Fruit fly (Drosophila melanogaster) whole organism, embryonic: ENCODE data around the gene CG9133.

ENCODE experiments used
- Atf3 ChIP-seq: fragments of 200-800 bp; sonication (Bioruptor generic); optimal IDR thresholded peaks from 3 replicates; lab custom pipeline; 2016; ENCODE audit warnings: missing biosample characterization, missing genetic modification characterization
- CG10267 ChIP-seq: fragments of 200-800 bp; sonication (Bioruptor generic); optimal IDR thresholded peaks from 2 replicates; lab custom pipeline; 2018; ENCODE audit warnings: missing biosample characterization, mild to moderate bottlenecking, missing genetic modification characterization, moderate library complexity
- CG10431 ChIP-seq: fragments of 200-800 bp; sonication (Bioruptor generic); optimal IDR thresholded peaks from 3 replicates; lab custom pipeline; 2018; ENCODE audit warnings: missing biosample characterization, mild to moderate bottlenecking, missing genetic modification characterization
- CG10654 ChIP-seq: fragments of 200-800 bp; sonication (Bioruptor generic); optimal IDR thresholded peaks from 2 replicates; lab custom pipeline; 2016; ENCODE audit warnings: missing biosample characterization, missing genetic modification characterization
- CG12071 ChIP-seq: fragments of 200-800 bp; sonication (Bioruptor generic); optimal IDR thresholded peaks from 3 replicates; lab custom pipeline; 2018; ENCODE audit warnings: missing biosample characterization, mild to moderate bottlenecking, missing genetic modification characterization
- CG14710 ChIP-seq: fragments of 200-800 bp; sonication (Bioruptor generic); optimal IDR thresholded peaks from 3 replicates; lab custom pipeline; 2019; ENCODE audit warnings: missing biosample characterization, mild to moderate bottlenecking, missing genetic modification characterization, moderate library complexity
- CG15011 ChIP-seq: fragments of 200-800 bp; sonication (Bioruptor generic); optimal IDR thresholded peaks from 3 replicates; lab custom pipeline; 2018; ENCODE audit warnings: missing biosample characterization, mild to moderate bottlenecking, missing genetic modification characterization
- CG17186 ChIP-seq: fragments of 200-800 bp; sonication (Bioruptor generic); optimal IDR thresholded peaks from 3 replicates; lab custom pipeline; 2017; ENCODE audit warnings: missing biosample characterization, missing genetic modification reagents, missing genetic modification characterization
- CG17359 ChIP-seq: fragments of 200-800 bp; sonication (Bioruptor generic); optimal IDR thresholded peaks from 3 replicates; lab custom pipeline; 2018; ENCODE audit warnings: missing biosample characterization, mild to moderate bottlenecking, missing genetic modification characterization, moderate library complexity
- CG17385 ChIP-seq: fragments of 200-800 bp; sonication (Bioruptor generic); optimal IDR thresholded peaks from 3 replicates; lab custom pipeline; 2018; ENCODE audit warnings: missing biosample characterization, mild to moderate bottlenecking, missing genetic modification characterization
- CG17912 ChIP-seq: fragments of 200-800 bp; sonication (Bioruptor generic); optimal IDR thresholded peaks from 2 replicates; lab custom pipeline; 2018; ENCODE audit warnings: missing biosample characterization, mild to moderate bottlenecking, missing genetic modification characterization
- CG18011 ChIP-seq: fragments of 200-800 bp; sonication (Bioruptor generic); optimal IDR thresholded peaks from 2 replicates; lab custom pipeline; 2017; ENCODE audit warnings: missing biosample characterization, missing genetic modification characterization, mild to moderate bottlenecking, moderate library complexity, missing genotype
- CG18619 ChIP-seq: fragments of 200-800 bp; sonication (Bioruptor generic); optimal IDR thresholded peaks from 3 replicates; lab custom pipeline; 2017; ENCODE audit warnings: missing biosample characterization, mild to moderate bottlenecking, missing genetic modification characterization
- CG2875 ChIP-seq: fragments of 200-800 bp; sonication (Bioruptor generic); optimal IDR thresholded peaks from 2 replicates; lab custom pipeline; 2017; ENCODE audit warnings: missing biosample characterization, mild to moderate bottlenecking, missing genetic modification characterization, missing genetic modification reagents
- CG3065 ChIP-seq: fragments of 200-800 bp; sonication (Bioruptor generic); optimal IDR thresholded peaks from 2 replicates; lab custom pipeline; 2016; ENCODE audit warnings: missing biosample characterization, missing genetic modification characterization
- CG32767 ChIP-seq: fragments of 200-800 bp; sonication (Bioruptor generic); IDR thresholded peaks from 2 replicates; pipeline ENCODE4 v1.3.6; 2022; ENCODE audit warnings: missing biosample characterization, missing genetic modification characterization
- CG3995 ChIP-seq: fragments of 200-800 bp; sonication (Bioruptor generic); optimal IDR thresholded peaks from 3 replicates; lab custom pipeline; 2016; ENCODE audit warnings: missing biosample characterization, missing genetic modification characterization
- CG4404 ChIP-seq: fragments of 200-800 bp; sonication (Bioruptor generic); IDR thresholded peaks from 2 replicates; pipeline ENCODE4 v1.3.6; 2022; ENCODE audit warnings: missing biosample characterization, missing genetic modification characterization
- CG5180 ChIP-seq: fragments of 200-800 bp; sonication (Bioruptor generic); optimal IDR thresholded peaks from 3 replicates; lab custom pipeline; 2017; ENCODE audit warnings: missing biosample characterization, missing genetic modification characterization, mild to moderate bottlenecking, moderate library complexity, missing genetic modification reagents
- CG6654 ChIP-seq: fragments of 200-800 bp; sonication (Bioruptor generic); optimal IDR thresholded peaks from 2 replicates; lab custom pipeline; 2017; ENCODE audit warnings: missing biosample characterization, mild to moderate bottlenecking, missing genetic modification characterization
- CG9797 ChIP-seq: fragments of 200-800 bp; sonication (Bioruptor generic); optimal IDR thresholded peaks from 3 replicates; lab custom pipeline; 2018; ENCODE audit warnings: missing biosample characterization, mild to moderate bottlenecking, missing genetic modification characterization
- CkIIα-i1 ChIP-seq: fragments of 200-800 bp; sonication (Bioruptor generic); IDR thresholded peaks from 2 replicates; pipeline ENCODE4 v1.3.6; 2022; ENCODE audit warnings: missing biosample characterization, missing genetic modification characterization
- Doc2 ChIP-seq: fragments of 200-800 bp; sonication (Bioruptor generic); IDR thresholded peaks from 2 replicates; pipeline ENCODE4 v1.3.6; 2022; ENCODE audit warnings: missing biosample characterization, missing genetic modification characterization
- E2f1 ChIP-seq: fragments of 200-800 bp; sonication (Bioruptor generic); IDR thresholded peaks from 2 replicates; pipeline ENCODE4 v1.3.6; 2022; ENCODE audit warnings: missing biosample characterization, missing genetic modification characterization
- HLHmδ ChIP-seq: fragments of 200-800 bp; sonication (Bioruptor generic); optimal IDR thresholded peaks from 2 replicates; lab custom pipeline; 2018; ENCODE audit warnings: missing biosample characterization, mild to moderate bottlenecking, missing genetic modification characterization, moderate library complexity
- Lim3 ChIP-seq: fragments of 200-800 bp; sonication (Bioruptor generic); IDR thresholded peaks from 2 replicates; pipeline ENCODE4 v1.3.6; 2022; ENCODE audit warnings: missing biosample characterization, missing genetic modification characterization
- Mrtf ChIP-seq: fragments of 200-800 bp; sonication (Bioruptor generic); IDR thresholded peaks from 3 replicates; pipeline ENCODE4 v1.3.6; 2022; ENCODE audit warnings: missing biosample characterization, missing genetic modification characterization
- Oli ChIP-seq: fragments of 200-800 bp; sonication (Bioruptor generic); optimal IDR thresholded peaks from 2 replicates; lab custom pipeline; 2018; ENCODE audit warnings: missing biosample characterization, mild to moderate bottlenecking, missing genetic modification characterization, moderate library complexity
- Ravus ChIP-seq: fragments of 200-800 bp; sonication (Bioruptor generic); IDR thresholded peaks from 2 replicates; pipeline ENCODE4 v1.3.6; 2022; ENCODE audit warnings: missing biosample characterization, missing genetic modification characterization
- Six4 ChIP-seq: fragments of 200-800 bp; sonication (Bioruptor generic); optimal IDR thresholded peaks from 2 replicates; lab custom pipeline; 2016; ENCODE audit warnings: missing biosample characterization, missing genetic modification characterization
- Stat92E ChIP-seq, 3 experiments: fragments of >200 bp in 2 of 3; fragments of 200-800 bp in 1 of 3; sonication (Bioruptor generic) in 1 of 3; optimal IDR thresholded peaks; 2 replicates each; lab custom pipeline; 2017 to 2019; ENCODE audit warnings: missing biosample characterization in 3 of 3, missing genetic modification characterization in 3 of 3, mild to moderate bottlenecking in 1 of 3, moderate library complexity in 1 of 3
- abd-A ChIP-seq: fragments of 200-800 bp; sonication (Bioruptor generic); optimal IDR thresholded peaks from 3 replicates; lab custom pipeline; 2019; ENCODE audit warnings: missing biosample characterization, mild to moderate bottlenecking, missing genetic modification characterization, moderate library complexity
- bsh ChIP-seq, 2 experiments: fragments of 200-800 bp; sonication (Bioruptor generic); optimal IDR thresholded peaks; 2 replicates each; lab custom pipeline; 2017 to 2018; ENCODE audit warnings: mild to moderate bottlenecking in 2 of 2, missing biosample characterization in 2 of 2, missing genetic modification characterization in 2 of 2, moderate library complexity in 1 of 2
- ci ChIP-seq: fragments of 200-800 bp; sonication (Bioruptor generic); IDR thresholded peaks from 3 replicates; pipeline ENCODE4 v1.3.6; 2022; ENCODE audit warnings: missing biosample characterization, missing genetic modification characterization
- crol ChIP-seq: fragments of 200-800 bp; sonication (Bioruptor generic); IDR thresholded peaks from 2 replicates; pipeline ENCODE4 v1.3.6; 2022; ENCODE audit warnings: missing biosample characterization, missing genetic modification characterization
- gt ChIP-seq: fragments of 200-800 bp; sonication (Bioruptor generic); IDR thresholded peaks from 2 replicates; pipeline ENCODE4 v1.3.6; 2022; ENCODE audit warnings: missing biosample characterization, missing genetic modification characterization
- her ChIP-seq: fragments of 200-800 bp; sonication (Bioruptor generic); optimal IDR thresholded peaks from 2 replicates; lab custom pipeline; 2016; ENCODE audit warnings: missing biosample characterization, missing genetic modification characterization
- jing ChIP-seq: fragments of 200-800 bp; sonication (Bioruptor generic); optimal IDR thresholded peaks from 2 replicates; lab custom pipeline; 2018; ENCODE audit warnings: missing biosample characterization, mild to moderate bottlenecking, missing genetic modification characterization
- klu ChIP-seq: fragments of 200-800 bp; sonication (Bioruptor generic); IDR thresholded peaks from 2 replicates; pipeline ENCODE4 v1.3.6; 2022; ENCODE audit warnings: missing biosample characterization, missing genetic modification characterization
- odd ChIP-seq: fragments of 200-800 bp; sonication (Bioruptor generic); optimal IDR thresholded peaks from 2 replicates; lab custom pipeline; 2017; ENCODE audit warnings: missing biosample characterization, mild to moderate bottlenecking, missing genetic modification characterization
- otp ChIP-seq: fragments of 200-800 bp; sonication (Bioruptor generic); IDR thresholded peaks from 3 replicates; pipeline ENCODE4, ENCODE4 v1.3.6; 2022; ENCODE audit warnings: missing biosample characterization, missing genetic modification characterization
- pan ChIP-seq, 4 experiments: fragments of >200 bp in 3 of 4; fragments of 200-800 bp in 1 of 4; sonication (Bioruptor generic) in 1 of 4; optimal IDR thresholded peaks in 3 of 4; IDR thresholded peaks in 1 of 4; 2 replicates each; pipeline versions ENCODE4 v1.3.6 to Lab custom; 2017 to 2022; ENCODE audit warnings: missing biosample characterization in 2 of 4, missing genetic modification characterization in 2 of 4, mixed read lengths in 1 of 4
- psq ChIP-seq: fragments of 200-800 bp; sonication (Bioruptor generic); optimal IDR thresholded peaks from 2 replicates; lab custom pipeline; 2017; ENCODE audit warnings: missing biosample characterization, missing genetic modification characterization
- ro ChIP-seq: fragments of 200-800 bp; sonication (Bioruptor generic); IDR thresholded peaks from 2 replicates; pipeline ENCODE4 v1.3.6; 2022; ENCODE audit warnings: missing biosample characterization, missing genetic modification characterization
- sens-2 ChIP-seq: fragments of 200-800 bp; sonication (Bioruptor generic); IDR thresholded peaks from 2 replicates; pipeline ENCODE4 v1.3.6; 2022; ENCODE audit warnings: missing biosample characterization, missing genetic modification characterization
- sisA ChIP-seq: fragments of 200-800 bp; sonication (Bioruptor generic); IDR thresholded peaks from 2 replicates; pipeline ENCODE4 v1.3.6; 2022; ENCODE audit warnings: missing biosample characterization, missing genetic modification characterization
- slou ChIP-seq: fragments of 200-800 bp; sonication (Bioruptor generic); optimal IDR thresholded peaks from 3 replicates; lab custom pipeline; 2016; ENCODE audit warnings: missing biosample characterization, missing genetic modification characterization
- sob ChIP-seq: fragments of 200-800 bp; sonication (Bioruptor generic); IDR thresholded peaks from 2 replicates; pipeline ENCODE4 v1.3.6; 2022; ENCODE audit warnings: missing biosample characterization, missing genetic modification characterization
- zf30C ChIP-seq: fragments of 200-800 bp; sonication (Bioruptor generic); optimal IDR thresholded peaks from 3 replicates; lab custom pipeline; 2018; ENCODE audit warnings: missing biosample characterization, mild to moderate bottlenecking, missing genetic modification characterization

CG9133 gene

dm6 chr3L:1300076-1300635 lies 48.3 kb downstream of the CG9133 start (continued):
- TF ChIP-seq CG3065 (GFP tag; lab: Kevin White, UChicago): peak; percentile 29
- TF ChIP-seq sisA: peak; percentile 62
- TF ChIP-seq HLHmδ (GFP tag; lab: Kevin White, UChicago): no peak
- no peak for TF ChIP-seq CG3995
- TF ChIP-seq Atf3 (GFP tag; lab: Kevin White, UChicago): no peak
- TF ChIP-seq sob: peak; percentile 76
- peak; percentile 92 for TF ChIP-seq CG14710 (tag; lab: Kevin White, UChicago)
- no peak for TF ChIP-seq Lim3 (GFP tag; lab: Robert Waterston, UW)
- TF ChIP-seq CG6654 (GFP tag; lab: Kevin White, UChicago): peak; percentile 46
- TF ChIP-seq bsh (GFP tag; optimal IDR thresholded peaks at IDR 0.05; lab: Kevin White, UChicago): peak in 1 of 2 experiments; percentile 91
- TF ChIP-seq zf30C (GFP tag; lab: Kevin White, UChicago): peak; percentile 97
- peak; percentile 85 for TF ChIP-seq crol (GFP tag; lab: Robert Waterston, UW)
- peak; percentile 79 for TF ChIP-seq CG17385 (GFP tag; lab: Kevin White, UChicago)
- peak; percentile 28 for TF ChIP-seq CG18011 (GFP tag; lab: Kevin White, UChicago)
- no peak for TF ChIP-seq pan (optimal IDR thresholded peaks at IDR 0.05; lab: Kevin White, UChicago)
- TF ChIP-seq pan (GFP tag; optimal IDR thresholded peaks at IDR 0.05 in 1 of 2, IDR thresholded peaks at IDR 0.05 in 1 of 2): peak in 1 of 2 experiments; percentile 82
- no peak; the same call in none of the 2 replicates for TF ChIP-seq sens-2 (GFP tag; lab: Robert Waterston, UW)
- no peak for TF ChIP-seq abd-A (tag; lab: Kevin White, UChicago)
- TF ChIP-seq ro (GFP tag; lab: Robert Waterston, UW): peak; percentile 61; the same call in 1 of the 2 replicates
- peak; percentile 72 for TF ChIP-seq CG18619
- TF ChIP-seq Stat92E (GFP tag; optimal IDR thresholded peaks at IDR 0.05; lab: Kevin White, UChicago): peak in 1 of 3 experiments; percentile 37
- peak; percentile 79 for TF ChIP-seq CG15011 (GFP tag; lab: Kevin White, UChicago)
- TF ChIP-seq CkIIα-i1 (GFP tag; lab: Robert Waterston, UW): no peak
- no peak for TF ChIP-seq jing (GFP tag; lab: Kevin White, UChicago)
- TF ChIP-seq Ravus (GFP tag; lab: Robert Waterston, UW): peak; percentile 13; the same call in 1 of the 2 replicates
- peak; percentile 27; the same call in 1 of the 2 replicates for TF ChIP-seq klu
- peak; percentile 70; the same call in 1 of the 3 replicates for TF ChIP-seq Mrtf
- TF ChIP-seq ci (GFP tag; lab: Robert Waterston, UW): peak; percentile 90
- peak; percentile 69; the same call in 2 of the 3 replicates for TF ChIP-seq otp (GFP tag; lab: Robert Waterston, UW)
- peak; percentile 23 for TF ChIP-seq her (GFP tag; lab: Kevin White, UChicago)
- no peak for TF ChIP-seq CG32767 (GFP tag; lab: Robert Waterston, UW)
- no peak for TF ChIP-seq CG12071 (GFP tag; lab: Kevin White, UChicago)
- peak; percentile 70 for TF ChIP-seq CG10431 (GFP tag; lab: Kevin White, UChicago)
- no peak for TF ChIP-seq CG5180
- TF ChIP-seq CG17186 (GFP tag; lab: Kevin White, UChicago): no peak
- TF ChIP-seq psq (GFP tag; lab: Kevin White, UChicago): peak; percentile 54
- no peak for TF ChIP-seq gt (GFP tag; lab: Robert Waterston, UW)
- no peak for TF ChIP-seq Doc2 (GFP tag; lab: Robert Waterston, UW)
- TF ChIP-seq Six4 (GFP tag; lab: Kevin White, UChicago): peak; percentile 80
- peak; percentile 58; the same call in 1 of the 2 replicates for TF ChIP-seq E2f1 (GFP tag; lab: Robert Waterston, UW)
- no peak for TF ChIP-seq CG17912 (GFP tag; lab: Kevin White, UChicago)
- TF ChIP-seq CG2875: peak; percentile 81
- TF ChIP-seq CG10267 (tag; lab: Kevin White, UChicago): peak; percentile 84
- TF ChIP-seq CG17359 (tag; lab: Kevin White, UChicago): peak; percentile 87
- TF ChIP-seq slou: no peak
- peak; percentile 72 for TF ChIP-seq CG10654 (GFP tag; lab: Kevin White, UChicago)
- no peak for TF ChIP-seq CG9797 (GFP tag; lab: Kevin White, UChicago)
- TF ChIP-seq CG4404 (GFP tag; lab: Robert Waterston, UW): peak; percentile 78
- peak; percentile 83 for TF ChIP-seq Oli (tag; lab: Kevin White, UChicago)
- TF ChIP-seq odd: peak; percentile 80
